Fruit fly (Drosophila melanogaster) whole organism, wandering third instar larva: ENCODE measurements around the gene Cbp80.

Experiments
- Abd-B ChIP-seq: fragments of >200 bp; optimal IDR thresholded peaks from 2 replicates; lab custom pipeline; 2017; ENCODE audit warnings: missing biosample characterization, missing genetic modification characterization
- CG32264 ChIP-seq: fragments of 200-800 bp; sonication (Bioruptor generic); optimal IDR thresholded peaks from 2 replicates; lab custom pipeline; 2016; ENCODE audit warnings: missing biosample characterization, missing genetic modification characterization
- CG9705 ChIP-seq: fragments of 200-800 bp; sonication (Bioruptor generic); optimal IDR thresholded peaks from 2 replicates; lab custom pipeline; 2018; ENCODE audit warnings: missing biosample characterization, mild to moderate bottlenecking, missing genetic modification characterization
- Dfd ChIP-seq: fragments of >200 bp; optimal IDR thresholded peaks from 2 replicates; lab custom pipeline; 2017; ENCODE audit warnings: missing biosample characterization, missing genetic modification characterization
- Dif ChIP-seq: fragments of 200-275, 200-300 bp; sonication (Bioruptor generic); optimal IDR thresholded peaks from 2 replicates; lab custom pipeline; 2018; ENCODE audit warnings: missing biosample characterization, missing genetic modification characterization; ENCODE audit not compliant: partially characterized antibody
- GATAd ChIP-seq: sonication (Bioruptor generic); optimal IDR thresholded peaks from 2 replicates; lab custom pipeline; 2016; ENCODE audit warnings: missing biosample characterization, missing genetic modification characterization
- HLH106 ChIP-seq: fragments of 200-800 bp; optimal IDR thresholded peaks from 3 replicates; lab custom pipeline; 2019; ENCODE audit warnings: missing biosample characterization, mild to moderate bottlenecking, missing genetic modification characterization, moderate library complexity
- Hnf4 ChIP-seq: fragments of 200-800 bp; sonication (Bioruptor generic); optimal IDR thresholded peaks from 2 replicates; lab custom pipeline; 2016; ENCODE audit warnings: missing biosample characterization, mild to moderate bottlenecking, missing genetic modification characterization
- Hr83 ChIP-seq: fragments of 200-300 bp; sonication (Bioruptor generic); optimal IDR thresholded peaks from 2 replicates; lab custom pipeline; 2016; ENCODE audit warnings: missing biosample characterization, mild to moderate bottlenecking, missing genetic modification characterization, moderate library complexity; ENCODE audit not compliant: poor library complexity, severe bottlenecking
- Jra ChIP-seq: sonication (Bioruptor generic); optimal IDR thresholded peaks from 2 replicates; lab custom pipeline; 2016; ENCODE audit warnings: missing biosample characterization, missing genetic modification characterization
- Mio ChIP-seq: sonication (Bioruptor generic); optimal IDR thresholded peaks from 2 replicates; lab custom pipeline; 2016; ENCODE audit warnings: missing biosample characterization, missing genetic modification characterization
- Myc ChIP-seq: fragments of >200 bp; optimal IDR thresholded peaks from 2 replicates; lab custom pipeline; 2017
- N ChIP-seq: fragments of >200 bp; optimal IDR thresholded peaks from 2 replicates; lab custom pipeline; 2018; ENCODE audit warnings: missing biosample characterization, missing external identifiers, missing genetic modification characterization
- OdsH ChIP-seq: fragments of 200-800 bp; sonication (Bioruptor generic); optimal IDR thresholded peaks from 2 replicates; lab custom pipeline; 2016; ENCODE audit warnings: missing biosample characterization, mild to moderate bottlenecking, missing genetic modification characterization
- Rel ChIP-seq, 2 experiments: fragments of 200-800 bp; sonication (Bioruptor generic) in 1 of 2; optimal IDR thresholded peaks; 2 replicates in 1 of 2; 3 replicates in 1 of 2; lab custom pipeline; 2016 to 2019; ENCODE audit warnings: mild to moderate bottlenecking in 2 of 2, missing biosample characterization in 2 of 2, missing genetic modification characterization in 2 of 2, moderate library complexity in 1 of 2
- Sp1 ChIP-seq: fragments of 200-800 bp; sonication (Bioruptor generic); optimal IDR thresholded peaks from 3 replicates; lab custom pipeline; 2019; ENCODE audit warnings: missing biosample characterization, mild to moderate bottlenecking, missing genetic modification characterization, moderate library complexity
- Vsx2 ChIP-seq: fragments of 200-300, 225-300 bp; sonication (Bioruptor generic); optimal IDR thresholded peaks from 2 replicates; lab custom pipeline; 2018; ENCODE audit warnings: missing biosample characterization, missing genetic modification characterization; ENCODE audit not compliant: partially characterized antibody
- br ChIP-seq: fragments of 200-800 bp; sonication (Bioruptor generic); optimal IDR thresholded peaks from 2 replicates; lab custom pipeline; 2016; ENCODE audit warnings: missing biosample characterization, missing genetic modification characterization
- brk ChIP-seq: fragments of 200-800 bp; sonication (Bioruptor generic); optimal IDR thresholded peaks from 2 replicates; lab custom pipeline; 2016; ENCODE audit warnings: missing biosample characterization, mild to moderate bottlenecking, missing genetic modification characterization
- dl ChIP-seq, 2 experiments: fragments of 175-275, 200-275 bp in 1 of 2; fragments of 200-275 bp in 1 of 2; sonication (Bioruptor generic); optimal IDR thresholded peaks; lab custom pipeline; 2018; ENCODE audit warnings: mild to moderate bottlenecking in 2 of 2, missing biosample characterization in 2 of 2, missing genetic modification characterization in 2 of 2, moderate library complexity in 2 of 2; ENCODE audit not compliant: partially characterized antibody in 2 of 2, insufficient read depth in 1 of 2
- dmrt93B ChIP-seq: fragments of 200-800 bp; sonication (Bioruptor generic); optimal IDR thresholded peaks from 2 replicates; lab custom pipeline; 2018; ENCODE audit warnings: missing biosample characterization, mild to moderate bottlenecking, missing genetic modification characterization
- dsf ChIP-seq: sonication (Bioruptor generic); optimal IDR thresholded peaks from 2 replicates; lab custom pipeline; 2016; ENCODE audit warnings: missing biosample characterization, missing genetic modification characterization, borderline replicate concordance
- ey ChIP-seq: fragments of 200-800 bp; sonication (Bioruptor generic); optimal IDR thresholded peaks from 2 replicates; lab custom pipeline; 2016; ENCODE audit warnings: missing biosample characterization, missing genetic modification characterization
- foxo ChIP-seq, 2 experiments: fragments of 200-800 bp; sonication (Bioruptor generic); optimal IDR thresholded peaks; 2 replicates in 1 of 2; 3 replicates in 1 of 2; lab custom pipeline; 2016 to 2017; ENCODE audit warnings: missing biosample characterization in 2 of 2, missing genetic modification characterization in 2 of 2
- fru ChIP-seq: fragments of 200-800 bp; sonication (Bioruptor generic); optimal IDR thresholded peaks from 3 replicates; lab custom pipeline; 2016; ENCODE audit warnings: missing biosample characterization, mild to moderate bottlenecking, missing genetic modification characterization
- h ChIP-seq: fragments of 200-800 bp; sonication (Bioruptor generic); optimal IDR thresholded peaks from 3 replicates; lab custom pipeline; 2016; ENCODE audit warnings: missing biosample characterization, mild to moderate bottlenecking, missing genetic modification characterization
- jim ChIP-seq: fragments of 175-275, 200-325 bp; sonication (Bioruptor generic); optimal IDR thresholded peaks from 2 replicates; lab custom pipeline; 2016; ENCODE audit warnings: missing biosample characterization, mild to moderate bottlenecking, missing genetic modification characterization
- lola ChIP-seq: fragments of >200 bp; optimal IDR thresholded peaks from 2 replicates; lab custom pipeline; 2017; ENCODE audit warnings: missing biosample characterization, missing genetic modification characterization
- pan ChIP-seq: fragments of >200 bp; optimal IDR thresholded peaks from 2 replicates; lab custom pipeline; 2017
- psq ChIP-seq: fragments of 200-800 bp; sonication (Bioruptor generic); optimal IDR thresholded peaks from 3 replicates; lab custom pipeline; 2017; ENCODE audit warnings: missing biosample characterization, mild to moderate bottlenecking, missing genetic modification characterization, moderate library complexity
- rgr ChIP-seq: fragments of 200-800 bp; sonication (Bioruptor generic); optimal IDR thresholded peaks from 3 replicates; lab custom pipeline; 2016; ENCODE audit warnings: missing biosample characterization, mild to moderate bottlenecking, missing genetic modification characterization
- sage ChIP-seq: fragments of 200-800 bp; sonication (Bioruptor generic); optimal IDR thresholded peaks from 2 replicates; lab custom pipeline; 2016; ENCODE audit warnings: missing biosample characterization, mild to moderate bottlenecking, missing genetic modification characterization
- sv ChIP-seq: fragments of 200-800 bp; sonication (Bioruptor generic); optimal IDR thresholded peaks from 3 replicates; lab custom pipeline; 2016; ENCODE audit warnings: missing biosample characterization, missing genetic modification characterization
- tai ChIP-seq: sonication (Bioruptor generic); optimal IDR thresholded peaks from 2 replicates; lab custom pipeline; 2016; ENCODE audit warnings: missing biosample characterization, missing genetic modification characterization
- usp ChIP-seq: fragments of >200 bp; optimal IDR thresholded peaks from 2 replicates; lab custom pipeline; 2017; ENCODE audit warnings: missing biosample characterization, missing genetic modification characterization
- woc ChIP-seq: sonication (Bioruptor generic); optimal IDR thresholded peaks from 2 replicates; lab custom pipeline; 2016; ENCODE audit warnings: missing biosample characterization, mild to moderate bottlenecking, missing genetic modification characterization

Gene Cbp80

DNA sequence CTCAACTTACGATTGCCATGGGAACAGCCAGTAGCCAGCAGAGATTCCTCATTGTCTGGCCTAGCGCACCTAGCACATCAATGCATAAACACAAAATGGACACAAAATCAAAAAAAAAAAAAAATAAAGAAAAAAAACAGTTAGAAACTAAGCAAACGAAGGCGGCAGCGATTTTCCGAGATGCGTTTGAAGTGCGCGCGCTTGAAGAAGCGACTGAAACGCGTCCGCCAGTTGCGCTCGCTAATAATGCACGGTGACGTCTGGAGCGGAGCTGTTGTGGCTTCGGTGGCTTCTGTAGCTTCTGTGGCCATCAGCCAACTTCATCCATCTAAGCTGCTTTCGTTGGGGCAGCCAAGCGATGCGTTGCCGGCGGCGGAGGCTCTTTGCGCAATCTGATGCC lies 4.6 kb downstream of the Cbp80 start, which contains the start of gene CG15473:
TSS of gene CG15473 (minus strand) at position 101 of the 400 bp plus-strand sequence.
- TF ChIP-seq woc (GFP tag; lab: Kevin White, UChicago) (no peak), lola (no peak), h (no peak), Dfd (GFP tag; lab: Kevin White, UChicago) (no peak), tai (GFP tag; lab: Kevin White, UChicago) (no peak), CG32264 (GFP tag; lab: Kevin White, UChicago) (no peak), CG9705 (GFP tag; lab: Kevin White, UChicago) (no peak), pan (lab: Kevin White, UChicago) (no peak), psq (GFP tag; lab: Kevin White, UChicago) (no peak), foxo (GFP tag; optimal IDR thresholded peaks at IDR 0.05; lab: Kevin White, UChicago) (no peak), Mio (GFP tag; lab: Kevin White, UChicago) (no peak), Hnf4 (no peak), Abd-B (GFP tag; lab: Kevin White, UChicago) (no peak), Dif (no peak), Myc (lab: Kevin White, UChicago) (no peak), N (GFP tag; lab: Kevin White, UChicago) (no peak)
- TF ChIP-seq, all 38 proteins: peak for 0

DNA sequence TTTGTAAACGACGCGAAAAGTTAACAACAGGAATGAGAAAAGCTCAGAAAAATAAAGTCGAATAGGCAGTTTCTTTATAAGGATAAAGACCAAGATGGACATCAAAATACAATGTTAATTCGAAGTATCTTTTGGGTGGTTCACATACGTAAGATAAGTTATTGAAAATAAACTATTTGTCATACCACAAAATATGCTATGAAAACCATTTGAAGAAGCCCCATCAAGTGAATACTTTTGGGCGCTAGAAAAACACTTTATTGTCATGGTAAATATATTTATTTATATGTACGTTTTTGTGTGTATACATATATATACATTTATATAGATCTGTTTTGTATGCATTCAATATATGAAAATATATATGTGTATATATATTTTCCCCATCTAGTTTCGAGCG lies 8.1 kb downstream of the Cbp80 start:
- no peak for TF ChIP-seq jim (GFP tag; lab: Kevin White, UChicago)
- TF ChIP-seq sv (GFP tag; lab: Kevin White, UChicago): no peak
- peak; percentile 76 for TF ChIP-seq Myc (lab: Kevin White, UChicago)
- TF ChIP-seq N (GFP tag; lab: Kevin White, UChicago): peak; percentile 39
- TF ChIP-seq CG9705 (GFP tag; lab: Kevin White, UChicago): no peak

DNA sequence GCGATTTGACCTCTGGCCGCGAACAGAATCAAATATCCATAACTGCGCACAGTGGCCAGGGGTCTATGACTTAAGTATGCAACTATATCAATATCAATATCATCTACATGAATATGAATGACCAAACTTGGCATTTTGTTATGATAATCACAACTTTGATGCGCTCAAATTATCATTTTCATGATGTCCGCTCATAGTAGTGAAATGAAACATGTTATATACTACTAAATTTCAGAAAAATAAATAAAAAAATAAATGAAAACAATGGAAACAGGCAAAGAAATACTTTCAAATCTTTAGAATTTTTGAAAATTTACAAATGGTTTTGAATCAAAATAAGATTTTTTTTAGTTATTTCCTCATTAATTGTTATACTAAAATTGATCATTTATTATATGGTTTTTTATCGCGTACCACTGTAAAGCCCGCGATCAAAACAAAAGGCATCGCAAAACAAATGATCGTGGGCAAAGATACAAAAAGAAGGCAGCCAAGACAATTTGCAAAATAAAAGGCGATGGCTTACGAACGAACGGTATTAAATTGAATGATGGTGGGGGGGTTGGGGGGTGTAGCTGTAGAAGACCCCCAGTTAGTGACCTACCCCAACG lies 10.9 kb downstream of the Cbp80 start:
- no peak for TF ChIP-seq N (GFP tag; lab: Kevin White, UChicago)
- no peak for TF ChIP-seq sage (GFP tag; lab: Kevin White, UChicago)
- TF ChIP-seq HLH106 (tag; lab: Kevin White, UChicago): no peak
- no peak for TF ChIP-seq lola
- TF ChIP-seq psq (GFP tag; lab: Kevin White, UChicago): peak; percentile 47
- no peak for TF ChIP-seq tai (GFP tag; lab: Kevin White, UChicago)

DNA sequence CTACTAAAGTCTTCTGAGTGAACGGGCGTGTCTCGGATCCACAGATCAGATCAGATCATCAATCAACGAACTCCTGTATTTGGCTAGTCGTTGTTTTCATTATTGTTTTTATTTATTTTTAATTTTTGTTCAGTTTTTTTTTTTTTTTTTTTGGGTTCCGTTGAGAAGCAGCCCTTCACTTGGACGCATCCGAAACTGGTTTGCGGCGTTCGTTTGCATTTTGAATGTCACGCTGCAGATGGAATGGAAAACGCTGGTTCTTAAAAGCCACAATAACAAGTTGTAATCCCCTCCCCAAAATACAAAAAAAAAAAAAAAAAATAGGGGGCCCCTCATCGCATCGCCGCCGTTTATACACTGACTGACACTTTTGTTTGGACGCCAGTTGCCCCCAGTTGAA lies 14.3 kb downstream of the Cbp80 start:
- no peak for TF ChIP-seq dmrt93B (GFP tag; lab: Kevin White, UChicago)
- no peak for TF ChIP-seq jim (GFP tag; lab: Kevin White, UChicago)
- TF ChIP-seq rgr (GFP tag; lab: Kevin White, UChicago): no peak
- TF ChIP-seq brk: no peak

dm6 chrX:4666650-4667360 lies 17.0 kb downstream of the Cbp80 start, which contains the start of gene CG3009:
Gene CG3009 (minus strand): TSS chrX:4666700.
- TF ChIP-seq sv (GFP tag; lab: Kevin White, UChicago) (peak; percentile 96), CG32264 (GFP tag; lab: Kevin White, UChicago) (peak; percentile 92), dsf (GFP tag; lab: Kevin White, UChicago) (peak; percentile 69), fru (GFP tag; lab: Kevin White, UChicago) (peak; percentile 99), h (peak; percentile 98), HLH106 (tag; lab: Kevin White, UChicago) (peak; percentile 98), usp (GFP tag; lab: Kevin White, UChicago) (no peak), CG9705 (GFP tag; lab: Kevin White, UChicago) (peak; percentile 97), OdsH (GFP tag; lab: Kevin White, UChicago) (peak; percentile 97), N (GFP tag; lab: Kevin White, UChicago) (no peak), rgr (GFP tag; lab: Kevin White, UChicago) (peak; percentile 98), Jra (GFP tag; lab: Kevin White, UChicago) (peak; percentile 90), pan (lab: Kevin White, UChicago) (no peak), ey (GFP tag; lab: Kevin White, UChicago) (peak; percentile 98), GATAd (GFP tag; lab: Kevin White, UChicago) (peak; percentile 71), Hnf4 (peak; percentile 97), Vsx2 (GFP tag; lab: Kevin White, UChicago) (peak; percentile 82), psq (GFP tag; lab: Kevin White, UChicago) (peak; percentile 94), lola (no peak), Hr83 (peak; percentile 58), Mio (GFP tag; lab: Kevin White, UChicago) (peak; percentile 85), Abd-B (GFP tag; lab: Kevin White, UChicago) (no peak), Dfd (GFP tag; lab: Kevin White, UChicago) (no peak), Dif (peak; percentile 83), jim (GFP tag; lab: Kevin White, UChicago) (no peak), Rel (GFP tag; optimal IDR thresholded peaks at IDR 0.05; lab: Kevin White, UChicago) (peak; percentile 85), Rel (tag; optimal IDR thresholded peaks at IDR 0.05; lab: Kevin White, UChicago) (peak; percentile 94), sage (GFP tag; lab: Kevin White, UChicago) (peak; percentile 83), tai (GFP tag; lab: Kevin White, UChicago) (peak; percentile 87), Sp1 (GFP tag; lab: Kevin White, UChicago) (peak; percentile 97), br (peak; percentile 98), dl (GFP tag; optimal IDR thresholded peaks at IDR 0.05; lab: Kevin White, UChicago; ENCODE audit: insufficient read depth in 1 of 2, partially characterized antibody in 2 of 2) (peak in 1 of 2 experiments; percentile 57)
